Worm (Caenorhabditis elegans): Measurements from ENCODE around the gene rsp-7.

ce11 chrII:10703594-10704384 lies 44.8 kb downstream of the rsp-7 start, which contains the start of gene col-79:
- TF ChIP-seq elt-2 (tag; optimal IDR thresholded peaks at IDR 0.05), result no peak
- TF ChIP-seq ahr-1 (tag; optimal IDR thresholded peaks at IDR 0.05), result no peak
- TF ChIP-seq ceh-9 (tag; optimal IDR thresholded peaks at IDR 0.05), result no peak
- no peak for TF ChIP-seq ama-1 (optimal IDR thresholded peaks at IDR 0.05)
- no peak for TF ChIP-seq C38D4.7 (GFP tag; optimal IDR thresholded peaks at IDR 0.05)
- TF ChIP-seq pax-1 (tag; optimal IDR thresholded peaks at IDR 0.05), result no peak
- TF ChIP-seq hlh-8 (tag; optimal IDR thresholded peaks at IDR 0.05), result no peak
- TF ChIP-seq ceh-14 (tag; optimal IDR thresholded peaks at IDR 0.05), result no peak
- TF ChIP-seq nhr-11 (tag; optimal IDR thresholded peaks at IDR 0.05), result no peak
- no peak for TF ChIP-seq zip-5 (tag; optimal IDR thresholded peaks at IDR 0.05)
- TF ChIP-seq sox-2 (GFP tag; IDR thresholded peaks at IDR 0.05), result no peak
- TF ChIP-seq ceh-24 (tag; optimal IDR thresholded peaks at IDR 0.05), result no peak
